Worm (Caenorhabditis elegans) whole organism, L1 larva: Measurements from ENCODE around the gene dgk-4.

Source experiments
- Y116A8C.19 ChIP-seq: sonication (generic microtip); optimal IDR thresholded peaks from 2 replicates; lab custom pipeline; 2016; ENCODE audit warnings: missing compliant biosample characterization, missing genetic modification characterization, borderline replicate concordance
- aly-2 ChIP-seq: fragments of 150-350 bp; optimal IDR thresholded peaks from 2 replicates; lab custom pipeline; 2014; ENCODE audit warnings: missing biosample characterization, missing genetic modification characterization
- fkh-10 ChIP-seq: sonication (generic microtip); optimal IDR thresholded peaks from 2 replicates; lab custom pipeline; 2017; ENCODE audit warnings: missing biosample characterization, missing genetic modification reagents, missing genetic modification characterization
- lin-15B ChIP-seq: fragments of 150-350 bp; sonication (generic microtip); optimal IDR thresholded peaks from 3 replicates; lab custom pipeline; 2014; ENCODE audit warnings: missing biosample characterization, missing genetic modification characterization
- lin-39 ChIP-seq: fragments of 150-350 bp; optimal IDR thresholded peaks from 2 replicates; lab custom pipeline; 2014; ENCODE audit warnings: missing biosample characterization, missing genetic modification reagents, missing genetic modification characterization
- mep-1 ChIP-seq: fragments of 150-350 bp; optimal IDR thresholded peaks from 2 replicates; lab custom pipeline; 2014; ENCODE audit warnings: missing biosample characterization, missing genetic modification characterization
- nhr-11 ChIP-seq: fragments of 150-350 bp; optimal IDR thresholded peaks from 2 replicates; lab custom pipeline; 2014; ENCODE audit warnings: missing biosample characterization, missing genetic modification characterization
- nhr-77 ChIP-seq: fragments of 150-350 bp; optimal IDR thresholded peaks from 2 replicates; lab custom pipeline; 2014; ENCODE audit warnings: missing biosample characterization, missing genetic modification characterization
- skn-1 ChIP-seq: fragments of 150-350 bp; optimal IDR thresholded peaks from 2 replicates; lab custom pipeline; 2014; ENCODE audit warnings: missing biosample characterization, missing genetic modification characterization
- unc-130 ChIP-seq: fragments of 150-350 bp; optimal IDR thresholded peaks from 2 replicates; lab custom pipeline; 2017; ENCODE audit warnings: missing biosample characterization, missing genetic modification characterization, inconsistent platforms
- unc-62 ChIP-seq: fragments of 150-350 bp; optimal IDR thresholded peaks from 2 replicates; lab custom pipeline; 2014; ENCODE audit warnings: missing biosample characterization, missing genetic modification reagents, missing genetic modification characterization

DNA sequence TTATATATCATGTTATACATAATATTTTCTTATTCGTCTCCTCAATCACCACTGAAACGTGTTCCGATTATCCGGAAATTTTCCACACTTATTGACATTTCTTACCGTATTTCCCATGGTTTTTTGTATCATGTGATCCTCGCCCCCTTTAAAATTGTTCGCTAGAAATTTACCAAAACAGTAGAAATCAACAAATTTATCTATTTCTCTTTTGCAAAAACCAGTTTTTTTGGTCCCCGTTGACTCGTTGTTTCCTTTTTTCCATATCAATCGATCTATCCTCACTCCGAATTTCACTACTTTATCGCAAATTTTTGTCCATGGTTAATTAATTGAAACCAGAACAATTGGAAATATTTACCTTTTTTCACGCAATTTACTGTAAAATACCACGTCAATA, 5.4 kb upstream of the dgk-4 start:
- TF ChIP-seq lin-39 (tag; lab: Kevin White, UChicago) (no peak), unc-62 (GFP tag; lab: Kevin White, UChicago) (no peak), aly-2 (tag; lab: Kevin White, UChicago) (no peak), lin-15B (tag; lab: Kevin White, UChicago) (no peak), nhr-11 (tag; lab: Kevin White, UChicago) (no peak), unc-130 (tag; lab: Kevin White, UChicago) (no peak), mep-1 (tag; lab: Kevin White, UChicago) (no peak), skn-1 (tag; lab: Kevin White, UChicago) (no peak), fkh-10 (no peak), nhr-77 (tag; lab: Kevin White, UChicago) (no peak), Y116A8C.19 (tag; lab: Kevin White, UChicago) (no peak)
